Worm (Caenorhabditis elegans) whole organism, young adult: ENCODE results near the gene H38K22.9.

Experiments used
- B0019.2 ChIP-seq: fragments of 200-800 bp; sonication (Bioruptor generic); conservative IDR thresholded peaks from 2 replicates; pipeline ENCODE4 v1.3.6; 2022; ENCODE audit warnings: missing genetic modification reagents, missing genetic modification characterization, missing compliant biosample characterization
- B0035.1 ChIP-seq: sonication (generic microtip); optimal IDR thresholded peaks from 2 replicates; lab custom pipeline; 2016; ENCODE audit warnings: missing genetic modification characterization, mild to moderate bottlenecking, missing compliant biosample characterization, missing genotype, missing genetic modification reagents
- B0261.1 ChIP-seq: sonication (generic microtip); optimal IDR thresholded peaks from 2 replicates; lab custom pipeline; 2016; ENCODE audit warnings: mild to moderate bottlenecking, missing genetic modification characterization, moderate library complexity, missing compliant biosample characterization
- D2030.7 ChIP-seq: fragments of 200-800 bp; sonication (Bioruptor generic); IDR thresholded peaks from 2 replicates; pipeline ENCODE4 v1.3.6; 2022; ENCODE audit warnings: missing genetic modification reagents, missing genetic modification characterization, missing compliant biosample characterization
- F10E7.11 ChIP-seq: sonication (generic microtip); optimal IDR thresholded peaks from 2 replicates; lab custom pipeline; 2017; ENCODE audit warnings: mild to moderate bottlenecking, missing genetic modification characterization, moderate library complexity, missing compliant biosample characterization
- F33H1.4 ChIP-seq: fragments of 200-800 bp; sonication (Bioruptor generic); IDR thresholded peaks from 2 replicates; pipeline ENCODE4 v1.3.6; 2022; ENCODE audit warnings: missing genetic modification reagents, missing genetic modification characterization, missing compliant biosample characterization
- F39B2.1 ChIP-seq: fragments of 200-800 bp; sonication (Bioruptor generic); IDR thresholded peaks from 2 replicates; pipeline ENCODE4 v1.3.6; 2022; ENCODE audit warnings: missing genetic modification reagents, missing genetic modification characterization, missing compliant biosample characterization
- T07F8.4 ChIP-seq: sonication (generic microtip); optimal IDR thresholded peaks from 2 replicates; lab custom pipeline; 2016; ENCODE audit warnings: mild to moderate bottlenecking, missing genetic modification characterization, moderate library complexity, missing compliant biosample characterization
- T26A5.8 ChIP-seq: sonication (generic microtip); optimal IDR thresholded peaks from 2 replicates; lab custom pipeline; 2016; ENCODE audit warnings: missing genetic modification characterization, missing compliant biosample characterization
- Y53F4B.3 ChIP-seq: fragments of 200-800 bp; sonication (Bioruptor generic); IDR thresholded peaks from 2 replicates; pipeline ENCODE4 v1.3.6; 2022; ENCODE audit warnings: missing genetic modification reagents, missing genetic modification characterization, missing compliant biosample characterization
- Y53G8AR.9 ChIP-seq: fragments of 200-800 bp; sonication (Bioruptor generic); conservative IDR thresholded peaks from 2 replicates; pipeline ENCODE4 v1.3.6; 2022; ENCODE audit warnings: missing genetic modification reagents, missing genetic modification characterization, missing compliant biosample characterization
- Y67H2A.10 ChIP-seq: fragments of 200-800 bp; sonication (Bioruptor generic); conservative IDR thresholded peaks from 2 replicates; pipeline ENCODE4 v1.3.6; 2022; ENCODE audit warnings: missing genetic modification reagents, missing genetic modification characterization, missing compliant biosample characterization
- Y79H2A.3 ChIP-seq: fragments of 200-800 bp; sonication (Bioruptor generic); conservative IDR thresholded peaks from 2 replicates; pipeline ENCODE4 v1.3.6; 2022; ENCODE audit warnings: missing genetic modification reagents, missing genetic modification characterization, missing compliant biosample characterization
- Y95B8A.8 ChIP-seq: fragments of 200-800 bp; sonication (Bioruptor generic); IDR thresholded peaks from 2 replicates; pipeline ENCODE4 v1.3.6; 2022; ENCODE audit warnings: missing genetic modification reagents, missing genetic modification characterization, missing compliant biosample characterization
- aptf-3 ChIP-seq: fragments of 200-800 bp; sonication (Bioruptor generic); IDR thresholded peaks from 2 replicates; pipeline ENCODE4 v1.3.6; 2022; ENCODE audit warnings: missing genetic modification characterization, missing compliant biosample characterization
- attf-6 ChIP-seq: fragments of 200-800 bp; sonication (Bioruptor generic); IDR thresholded peaks from 2 replicates; pipeline ENCODE4 v1.3.6; 2022; ENCODE audit warnings: missing genetic modification reagents, missing genetic modification characterization, missing compliant biosample characterization
- ccch-3 ChIP-seq: fragments of 200-800 bp; sonication (Bioruptor generic); optimal IDR thresholded peaks from 2 replicates; lab custom pipeline; 2018; ENCODE audit warnings: mild to moderate bottlenecking, missing genetic modification characterization, missing compliant biosample characterization
- cebp-1 ChIP-seq, 2 experiments: fragments of 200-800 bp in 1 of 2; sonication (Bioruptor generic) in 1 of 2; sonication (generic microtip) in 1 of 2; IDR thresholded peaks in 1 of 2; optimal IDR thresholded peaks in 1 of 2; 2 replicates each; pipeline versions ENCODE4 v1.3.6 to Lab custom; 2017 to 2022; ENCODE audit warnings: missing compliant biosample characterization in 2 of 2, missing genetic modification characterization in 2 of 2, mild to moderate bottlenecking in 1 of 2, missing genetic modification reagents in 1 of 2, moderate library complexity in 1 of 2
- ceh-100 ChIP-seq: fragments of 200-800 bp; sonication (Bioruptor generic); IDR thresholded peaks from 2 replicates; pipeline ENCODE4 v1.3.6; 2022; ENCODE audit warnings: missing genetic modification reagents, missing genetic modification characterization, missing compliant biosample characterization
- ceh-27 ChIP-seq: fragments of 200-800 bp; sonication (Bioruptor generic); optimal IDR thresholded peaks from 2 replicates; lab custom pipeline; 2018; ENCODE audit warnings: mild to moderate bottlenecking, missing genetic modification characterization, moderate library complexity, missing compliant biosample characterization
- ceh-79 ChIP-seq: sonication (generic microtip); optimal IDR thresholded peaks from 2 replicates; lab custom pipeline; 2017; ENCODE audit warnings: mild to moderate bottlenecking, missing genetic modification characterization, missing compliant biosample characterization
- ekl-4 ChIP-seq: fragments of 200-800 bp; sonication (Bioruptor generic); IDR thresholded peaks from 2 replicates; pipeline ENCODE4 v1.3.6; 2022; ENCODE audit warnings: missing genetic modification reagents, missing genetic modification characterization, missing compliant biosample characterization
- hlh-12 ChIP-seq: sonication (generic microtip); optimal IDR thresholded peaks from 2 replicates; lab custom pipeline; 2016; ENCODE audit warnings: missing genetic modification characterization, missing compliant biosample characterization
- hlh-26 ChIP-seq: fragments of 200-800 bp; sonication (Bioruptor generic); conservative IDR thresholded peaks from 2 replicates; pipeline ENCODE4 v1.3.6; 2022; ENCODE audit warnings: missing genetic modification reagents, missing genetic modification characterization, missing compliant biosample characterization
- hmg-1.2 ChIP-seq: fragments of 200-800 bp; sonication (Bioruptor generic); IDR thresholded peaks from 2 replicates; pipeline ENCODE4 v1.3.6; 2022; ENCODE audit warnings: missing genetic modification reagents, missing genetic modification characterization, missing compliant biosample characterization
- hmg-20 ChIP-seq: fragments of 200-800 bp; sonication (Bioruptor generic); IDR thresholded peaks from 2 replicates; pipeline ENCODE4 v1.3.6; 2022; ENCODE audit warnings: missing genetic modification reagents, missing genetic modification characterization, missing compliant biosample characterization
- hrde-1 ChIP-seq: sonication (generic microtip); optimal IDR thresholded peaks from 2 replicates; lab custom pipeline; 2016; ENCODE audit warnings: missing genetic modification characterization, mild to moderate bottlenecking, missing compliant biosample characterization, moderate library complexity, missing genotype, missing genetic modification reagents, borderline replicate concordance
- hsf-1 ChIP-seq: fragments of 200-800 bp; sonication (Bioruptor generic); IDR thresholded peaks from 2 replicates; pipeline ENCODE4 v1.3.6; 2022; ENCODE audit warnings: missing genetic modification reagents, missing genetic modification characterization, missing compliant biosample characterization
- let-526 ChIP-seq: fragments of 200-800 bp; sonication (Bioruptor generic); IDR thresholded peaks from 2 replicates; pipeline ENCODE4 v1.3.6; 2022; ENCODE audit warnings: missing genetic modification reagents, missing genetic modification characterization, missing compliant biosample characterization
- lsl-1 ChIP-seq: fragments of 200-800 bp; sonication (Bioruptor generic); optimal IDR thresholded peaks from 2 replicates; lab custom pipeline; 2018; ENCODE audit warnings: mild to moderate bottlenecking, missing genetic modification characterization, moderate library complexity, missing compliant biosample characterization
- lsy-27 ChIP-seq: sonication (generic microtip); optimal IDR thresholded peaks from 2 replicates; lab custom pipeline; 2017; ENCODE audit warnings: missing genetic modification characterization, mild to moderate bottlenecking, missing compliant biosample characterization, antibody characterized with exemption, missing genotype, borderline replicate concordance; ENCODE audit not compliant: insufficient read depth
- madf-10 ChIP-seq: sonication (generic microtip); optimal IDR thresholded peaks from 2 replicates; lab custom pipeline; 2016; ENCODE audit warnings: mild to moderate bottlenecking, missing genetic modification characterization, missing compliant biosample characterization
- nfya-2 ChIP-seq: fragments of 200-800 bp; sonication (Bioruptor generic); IDR thresholded peaks from 2 replicates; pipeline ENCODE4 v1.3.6; 2022; ENCODE audit warnings: missing genetic modification reagents, missing genetic modification characterization, missing compliant biosample characterization
- nhr-80 ChIP-seq: sonication (generic microtip); optimal IDR thresholded peaks from 2 replicates; lab custom pipeline; 2016; ENCODE audit warnings: missing genetic modification characterization, missing compliant biosample characterization
- rec-8 ChIP-seq, 2 experiments: sonication (generic microtip); optimal IDR thresholded peaks; 2 replicates each; lab custom pipeline; 2016; ENCODE audit warnings: mild to moderate bottlenecking in 2 of 2, missing genetic modification characterization in 2 of 2, missing genetic modification reagents in 2 of 2, missing genotype in 2 of 2, missing biosample characterization in 1 of 2, missing compliant biosample characterization in 1 of 2, moderate library complexity in 1 of 2
- repo-1 ChIP-seq: sonication (generic microtip); optimal IDR thresholded peaks from 2 replicates; lab custom pipeline; 2017; ENCODE audit warnings: mild to moderate bottlenecking, missing genetic modification characterization, missing compliant biosample characterization
- rpc-1 ChIP-seq, 2 experiments: fragments of 150-350 bp in 1 of 2; sonication (generic microtip) in 1 of 2; optimal IDR thresholded peaks; 2 replicates each; lab custom pipeline; 2014 to 2018; ENCODE audit warnings: missing biosample characterization in 1 of 2, missing genetic modification characterization in 1 of 2, missing genetic modification reagents in 1 of 2, missing genotype in 1 of 2
- sdz-38 ChIP-seq: sonication (generic microtip); optimal IDR thresholded peaks from 2 replicates; lab custom pipeline; 2016; ENCODE audit warnings: missing genotype, missing genetic modification characterization, missing compliant biosample characterization
- snpc-1.1 ChIP-seq: sonication (generic microtip); optimal IDR thresholded peaks from 2 replicates; lab custom pipeline; 2017; ENCODE audit warnings: missing genetic modification characterization, mild to moderate bottlenecking, missing compliant biosample characterization, antibody characterized with exemption, moderate library complexity, missing genotype, missing genetic modification reagents; ENCODE audit not compliant: insufficient read depth
- snpc-1.3 ChIP-seq: sonication (generic microtip); optimal IDR thresholded peaks from 2 replicates; lab custom pipeline; 2017; ENCODE audit warnings: missing genetic modification characterization, mild to moderate bottlenecking, missing compliant biosample characterization, antibody characterized with exemption, moderate library complexity, missing genotype, missing genetic modification reagents; ENCODE audit not compliant: insufficient read depth
- snpc-3.4 ChIP-seq: sonication (generic microtip); optimal IDR thresholded peaks from 2 replicates; lab custom pipeline; 2017; ENCODE audit warnings: missing genetic modification characterization, mild to moderate bottlenecking, missing compliant biosample characterization, antibody characterized with exemption, moderate library complexity, missing genotype, missing genetic modification reagents
- tlf-1 ChIP-seq: fragments of 200-800 bp; sonication (Bioruptor generic); optimal IDR thresholded peaks from 2 replicates; lab custom pipeline; 2018; ENCODE audit warnings: mild to moderate bottlenecking, missing genetic modification characterization, missing compliant biosample characterization
- unc-130 ChIP-seq: sonication (generic microtip); optimal IDR thresholded peaks from 2 replicates; lab custom pipeline; 2016; ENCODE audit warnings: missing genetic modification reagents, missing genetic modification characterization, missing compliant biosample characterization
- zim-3 ChIP-seq: sonication (generic microtip); optimal IDR thresholded peaks from 2 replicates; lab custom pipeline; 2017; ENCODE audit warnings: mild to moderate bottlenecking, missing genetic modification characterization, moderate library complexity, missing compliant biosample characterization
- ztf-26 ChIP-seq: sonication (generic microtip); optimal IDR thresholded peaks from 2 replicates; lab custom pipeline; 2017; ENCODE audit warnings: missing genetic modification characterization, missing compliant biosample characterization

Gene H38K22.9

ce11 chrIII:4281955-4282618 is 41.9 kb upstream of the H38K22.9 start (continued):
- peak; percentile 25 for TF ChIP-seq B0261.1 (tag; lab: Kevin White, UChicago)
- TF ChIP-seq ceh-79 (tag; lab: Kevin White, UChicago), result no peak
- peak; percentile 67; the same call in 1 of the 2 replicates for TF ChIP-seq Y95B8A.8
- TF ChIP-seq F10E7.11 (tag; lab: Kevin White, UChicago), result peak; percentile 68
- no peak for TF ChIP-seq hlh-12 (tag; lab: Kevin White, UChicago)
- TF ChIP-seq rpc-1 (optimal IDR thresholded peaks at IDR 0.05; lab: Kevin White, UChicago), result no peak
- TF ChIP-seq rpc-1 (tag; optimal IDR thresholded peaks at IDR 0.05; lab: Kevin White, UChicago), result no peak
- TF ChIP-seq lsl-1 (GFP tag; lab: Kevin White, UChicago), result no peak
- peak; percentile 68 for TF ChIP-seq let-526 (GFP tag; lab: Robert Waterston, UW)
- TF ChIP-seq ekl-4 (GFP tag; lab: Robert Waterston, UW), result peak; percentile 94
- TF ChIP-seq B0035.1 (tag; lab: Kevin White, UChicago), result peak; percentile 89
- no peak for TF ChIP-seq D2030.7 (GFP tag; lab: Robert Waterston, UW)
- TF ChIP-seq ceh-100 (GFP tag; lab: Robert Waterston, UW), result peak; percentile 78
- no peak for TF ChIP-seq ccch-3
- TF ChIP-seq Y79H2A.3 (GFP tag; lab: Robert Waterston, UW), result no peak
- peak; percentile 94 for TF ChIP-seq repo-1 (tag; lab: Kevin White, UChicago)
- no peak for TF ChIP-seq hlh-26 (GFP tag; lab: Robert Waterston, UW)
- TF ChIP-seq cebp-1 (GFP tag; IDR thresholded peaks at IDR 0.05; lab: Robert Waterston, UW), result peak; percentile 80; the same call in 1 of the 2 replicates
- peak; percentile 98 for TF ChIP-seq cebp-1 (tag; optimal IDR thresholded peaks at IDR 0.05; lab: Kevin White, UChicago)
- peak; percentile 41 for TF ChIP-seq zim-3 (tag; lab: Kevin White, UChicago)
- TF ChIP-seq snpc-1.3 (tag; lab: Kevin White, UChicago), result no peak
- peak; percentile 98 for TF ChIP-seq nhr-80 (tag; lab: Kevin White, UChicago)
- no peak for TF ChIP-seq rec-8 (tag; optimal IDR thresholded peaks at IDR 0.05; lab: Kevin White, UChicago)
- TF ChIP-seq hmg-1.2 (GFP tag; lab: Robert Waterston, UW), result peak; percentile 92
- TF ChIP-seq sdz-38 (tag; lab: Kevin White, UChicago), result no peak
- peak; percentile 66; the same call in 1 of the 2 replicates for TF ChIP-seq hmg-20 (GFP tag; lab: Robert Waterston, UW)
- TF ChIP-seq Y53G8AR.9 (GFP tag; lab: Robert Waterston, UW), result peak; percentile 92
- no peak for TF ChIP-seq Y53F4B.3 (GFP tag; lab: Robert Waterston, UW)
- peak; percentile 1 for TF ChIP-seq snpc-3.4 (tag; lab: Kevin White, UChicago)
- no peak for TF ChIP-seq F39B2.1 (GFP tag; lab: Robert Waterston, UW)
- TF ChIP-seq hrde-1, result no peak
- TF ChIP-seq tlf-1 (GFP tag; lab: Kevin White, UChicago), result peak; percentile 95
- 0 out of 2 replicates have a peak, but pooled peaks have one; percentile 29 for TF ChIP-seq hsf-1
- TF ChIP-seq attf-6 (GFP tag; lab: Robert Waterston, UW), result no peak
- TF ChIP-seq B0019.2 (GFP tag; lab: Robert Waterston, UW), result no peak
- TF ChIP-seq nfya-2 (GFP tag; lab: Robert Waterston, UW), result no peak
- no peak for TF ChIP-seq snpc-1.1
- no peak for TF ChIP-seq lsy-27
- TF ChIP-seq T26A5.8 (tag; lab: Kevin White, UChicago), result no peak
- peak; percentile 31 for TF ChIP-seq F33H1.4 (GFP tag; lab: Robert Waterston, UW)
- TF ChIP-seq ztf-26 (tag; lab: Kevin White, UChicago), result peak; percentile 98
- TF ChIP-seq ceh-27 (GFP tag; lab: Kevin White, UChicago), result peak; percentile 94
- no peak; the same call in 1 of the 2 replicates for TF ChIP-seq Y67H2A.10 (GFP tag; lab: Robert Waterston, UW)
- TF ChIP-seq T07F8.4 (tag; lab: Kevin White, UChicago), result peak; percentile 13
- TF ChIP-seq unc-130 (GFP tag; lab: Kevin White, UChicago), result peak; percentile 4
- TF ChIP-seq madf-10 (tag; lab: Kevin White, UChicago), result peak; percentile 98
- TF ChIP-seq aptf-3 (GFP tag; lab: Robert Waterston, UW), result 0 out of 2 replicates have a peak, but pooled peaks have one; percentile 23
